Worm (Caenorhabditis elegans) whole organism, L2 larva: ENCODE results near the gene bir-2.

ENCODE experiments used
- C34F6.9 ChIP-seq: fragments of 150-350 bp; optimal IDR thresholded peaks from 2 replicates; lab custom pipeline; 2014; ENCODE audit warnings: missing biosample characterization, missing genetic modification characterization
- alr-1 ChIP-seq: fragments of 150-350 bp; optimal IDR thresholded peaks from 2 replicates; lab custom pipeline; 2014; ENCODE audit warnings: missing biosample characterization, missing genetic modification characterization
- ama-1 ChIP-seq: fragments of 150-350 bp; optimal IDR thresholded peaks from 2 replicates; lab custom pipeline; 2018; ENCODE audit warnings: inconsistent platforms
- blmp-1 ChIP-seq: sonication (generic microtip); optimal IDR thresholded peaks from 2 replicates; lab custom pipeline; 2017; ENCODE audit warnings: missing genetic modification characterization, mild to moderate bottlenecking, missing compliant biosample characterization, antibody characterized with exemption, moderate library complexity; ENCODE audit not compliant: insufficient read depth
- ceh-82 ChIP-seq: fragments of 150-350 bp; optimal IDR thresholded peaks from 2 replicates; lab custom pipeline; 2014; ENCODE audit warnings: missing biosample characterization, missing genetic modification characterization
- crh-2 ChIP-seq: sonication (generic microtip); optimal IDR thresholded peaks from 2 replicates; lab custom pipeline; 2017; ENCODE audit warnings: missing biosample characterization, missing genetic modification characterization
- egl-27 ChIP-seq: sonication (generic microtip); optimal IDR thresholded peaks from 3 replicates; lab custom pipeline; 2017; ENCODE audit warnings: missing biosample characterization, missing genetic modification reagents, missing genetic modification characterization
- elt-1 ChIP-seq: fragments of 150-350 bp; optimal IDR thresholded peaks from 2 replicates; lab custom pipeline; 2014; ENCODE audit warnings: missing biosample characterization, missing genetic modification characterization
- elt-3 ChIP-seq: sonication (generic microtip); optimal IDR thresholded peaks from 2 replicates; lab custom pipeline; 2017; ENCODE audit warnings: missing biosample characterization, missing genetic modification characterization
- gmeb-1 ChIP-seq: fragments of 150-350 bp; optimal IDR thresholded peaks from 2 replicates; lab custom pipeline; 2014; ENCODE audit warnings: missing biosample characterization, missing genetic modification characterization
- lin-13 ChIP-seq: fragments of 150-350 bp; optimal IDR thresholded peaks from 2 replicates; lab custom pipeline; 2014; ENCODE audit warnings: missing biosample characterization, missing genetic modification reagents, missing genetic modification characterization
- lin-39 ChIP-seq: fragments of 150-350 bp; optimal IDR thresholded peaks from 2 replicates; lab custom pipeline; 2014; ENCODE audit warnings: missing biosample characterization, missing genetic modification reagents, missing genetic modification characterization
- lsy-2 ChIP-seq, 2 experiments: fragments of 150-350 bp in 1 of 2; sonication (generic microtip) in 1 of 2; optimal IDR thresholded peaks; 2 replicates each; lab custom pipeline; 2014 to 2017; ENCODE audit warnings: missing biosample characterization in 2 of 2, missing genetic modification characterization in 2 of 2
- mbf-1 ChIP-seq: sonication (generic microtip); optimal IDR thresholded peaks from 2 replicates; lab custom pipeline; 2017; ENCODE audit warnings: missing biosample characterization, missing genetic modification characterization
- mdl-1 ChIP-seq, 2 experiments: fragments of 150-350 bp in 1 of 2; sonication (generic microtip) in 1 of 2; optimal IDR thresholded peaks; 2 replicates each; lab custom pipeline; 2017; ENCODE audit warnings: missing biosample characterization in 2 of 2, missing genetic modification characterization in 2 of 2
- nhr-10 ChIP-seq: sonication (generic microtip); optimal IDR thresholded peaks from 2 replicates; lab custom pipeline; 2017; ENCODE audit warnings: missing biosample characterization, missing genetic modification characterization
- nhr-11 ChIP-seq: fragments of 150-350 bp; optimal IDR thresholded peaks from 2 replicates; lab custom pipeline; 2014; ENCODE audit warnings: missing biosample characterization, missing genetic modification characterization
- nhr-12 ChIP-seq: fragments of 150-350 bp; optimal IDR thresholded peaks from 2 replicates; lab custom pipeline; 2014; ENCODE audit warnings: missing biosample characterization, missing genetic modification characterization
- nhr-21 ChIP-seq: fragments of 150-350 bp; optimal IDR thresholded peaks from 2 replicates; lab custom pipeline; 2014; ENCODE audit warnings: missing biosample characterization, missing genetic modification characterization
- nhr-23 ChIP-seq: fragments of 150-350 bp; optimal IDR thresholded peaks from 2 replicates; lab custom pipeline; 2014; ENCODE audit warnings: missing biosample characterization, missing genetic modification reagents, missing genetic modification characterization
- nhr-237 ChIP-seq: fragments of 150-350 bp; optimal IDR thresholded peaks from 2 replicates; lab custom pipeline; 2014; ENCODE audit warnings: missing biosample characterization, missing genetic modification characterization
- nhr-25 ChIP-seq: fragments of 150-350 bp; sonication (generic microtip); optimal IDR thresholded peaks from 3 replicates; lab custom pipeline; 2014; ENCODE audit warnings: missing biosample characterization, missing genetic modification characterization
- nhr-6 ChIP-seq: fragments of 150-350 bp; optimal IDR thresholded peaks from 2 replicates; lab custom pipeline; 2014; ENCODE audit warnings: missing biosample characterization, missing genetic modification characterization
- nhr-77 ChIP-seq: fragments of 150-350 bp; optimal IDR thresholded peaks from 2 replicates; lab custom pipeline; 2014; ENCODE audit warnings: missing biosample characterization, missing genetic modification characterization
- peb-1 ChIP-seq: fragments of 150-350 bp; optimal IDR thresholded peaks from 2 replicates; lab custom pipeline; 2014; ENCODE audit warnings: missing biosample characterization, missing genetic modification characterization
- sem-4 ChIP-seq: fragments of 150-350 bp; optimal IDR thresholded peaks from 2 replicates; lab custom pipeline; 2014; ENCODE audit warnings: missing biosample characterization, missing genetic modification reagents, missing genetic modification characterization
- sma-3 ChIP-seq: sonication (generic microtip); optimal IDR thresholded peaks from 2 replicates; lab custom pipeline; 2016; ENCODE audit warnings: missing genetic modification reagents, missing genetic modification characterization, missing compliant biosample characterization
- sma-9 ChIP-seq, 2 experiments: fragments of 150-350 bp in 1 of 2; sonication (generic microtip) in 1 of 2; optimal IDR thresholded peaks; 2 replicates each; lab custom pipeline; 2014 to 2016; ENCODE audit warnings: missing genetic modification characterization in 2 of 2, mild to moderate bottlenecking in 1 of 2, missing biosample characterization in 1 of 2, missing compliant biosample characterization in 1 of 2, missing genetic modification reagents in 1 of 2, moderate library complexity in 1 of 2
- snpc-4 ChIP-seq: fragments of 150-350 bp; optimal IDR thresholded peaks from 2 replicates; lab custom pipeline; 2014; ENCODE audit warnings: missing biosample characterization, missing genetic modification characterization
- unc-39 ChIP-seq: fragments of 150-350 bp; optimal IDR thresholded peaks from 2 replicates; lab custom pipeline; 2014; ENCODE audit warnings: missing biosample characterization, missing genetic modification characterization
- unc-55 ChIP-seq: fragments of 150-350 bp; sonication (generic microtip); optimal IDR thresholded peaks from 3 replicates; lab custom pipeline; 2014; ENCODE audit warnings: missing biosample characterization, missing genetic modification reagents, missing genetic modification characterization
- unc-62 ChIP-seq: fragments of 150-350 bp; optimal IDR thresholded peaks from 2 replicates; lab custom pipeline; 2014; ENCODE audit warnings: missing biosample characterization, missing genetic modification reagents, missing genetic modification characterization
- zag-1 ChIP-seq: fragments of 150-350 bp; optimal IDR thresholded peaks from 2 replicates; lab custom pipeline; 2014; ENCODE audit warnings: missing biosample characterization, missing genetic modification characterization
- ztf-11 ChIP-seq: sonication (generic microtip); optimal IDR thresholded peaks from 2 replicates; lab custom pipeline; 2017; ENCODE audit warnings: missing biosample characterization, missing genetic modification characterization
- ztf-4 ChIP-seq: fragments of 150-350 bp; optimal IDR thresholded peaks from 2 replicates; lab custom pipeline; 2014; ENCODE audit warnings: missing biosample characterization, missing genetic modification characterization

Gene bir-2

DNA sequence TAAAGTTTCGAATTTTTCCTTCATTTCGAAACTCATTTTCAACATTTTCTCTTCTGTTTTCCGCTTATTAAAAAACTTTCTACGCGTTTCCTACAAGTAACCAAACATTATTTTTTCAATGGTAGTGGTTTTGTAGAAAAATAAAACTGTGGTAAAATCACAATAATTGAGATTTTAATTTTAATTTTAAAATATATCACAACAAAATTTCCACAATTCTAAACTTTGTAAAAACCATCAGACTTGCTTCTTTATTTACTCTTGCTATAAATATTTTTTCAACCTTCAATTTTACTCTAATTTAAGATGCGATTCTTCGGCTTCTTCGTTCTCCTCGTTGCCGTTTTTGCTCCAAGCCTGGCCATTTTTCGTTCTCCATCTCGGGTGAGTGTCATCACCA is 19.3 kb downstream of the bir-2 start, which contains the start of gene F53F4.17:
Gene F53F4.17 (plus strand): TSS at position 301 of the 400 bp plus-strand sequence.
- TF ChIP-seq crh-2 (tag; lab: Kevin White, UChicago) (no peak), unc-62 (no peak), nhr-11 (tag; lab: Kevin White, UChicago) (no peak), mdl-1 (tag; optimal IDR thresholded peaks at IDR 0.05; lab: Kevin White, UChicago) (no peak), nhr-6 (tag; lab: Kevin White, UChicago) (no peak), zag-1 (tag; lab: Kevin White, UChicago) (no peak), alr-1 (tag; lab: Kevin White, UChicago) (no peak), nhr-23 (no peak), gmeb-1 (tag; lab: Kevin White, UChicago) (no peak), peb-1 (tag; lab: Kevin White, UChicago) (no peak), elt-1 (tag; lab: Kevin White, UChicago) (no peak), ztf-11 (tag; lab: Kevin White, UChicago) (no peak), ama-1 (lab: Kevin White, UChicago) (no peak), nhr-25 (no peak), sma-3 (GFP tag; lab: Kevin White, UChicago) (no peak), nhr-21 (no peak), nhr-10 (tag; lab: Kevin White, UChicago) (no peak), lin-39 (tag; lab: Kevin White, UChicago) (no peak), nhr-12 (tag; lab: Kevin White, UChicago) (no peak)

ce11 chrV:13589494-13590176 is 21.0 kb downstream of the bir-2 start, which contains the start of the genes F53F4.2 and F53F4.18:
Gene F53F4.2 (minus strand): TSS chrV:13589594.
Gene F53F4.18 (plus strand): TSS chrV:13590126.
- no peak for TF ChIP-seq lin-39 (tag; lab: Kevin White, UChicago)
- TF ChIP-seq ama-1 (lab: Kevin White, UChicago): no peak
- no peak for TF ChIP-seq C34F6.9
- no peak for TF ChIP-seq elt-3
- TF ChIP-seq nhr-23: no peak
- no peak for TF ChIP-seq gmeb-1 (tag; lab: Kevin White, UChicago)
- TF ChIP-seq nhr-77 (tag; lab: Kevin White, UChicago): no peak
- TF ChIP-seq sma-3 (GFP tag; lab: Kevin White, UChicago): no peak
- TF ChIP-seq blmp-1 (tag; lab: Kevin White, UChicago): no peak
- no peak for TF ChIP-seq nhr-237
- TF ChIP-seq peb-1 (tag; lab: Kevin White, UChicago): no peak
- no peak for TF ChIP-seq unc-39 (tag; lab: Kevin White, UChicago)
- TF ChIP-seq ceh-82 (tag; lab: Kevin White, UChicago): no peak
- TF ChIP-seq egl-27: no peak

DNA sequence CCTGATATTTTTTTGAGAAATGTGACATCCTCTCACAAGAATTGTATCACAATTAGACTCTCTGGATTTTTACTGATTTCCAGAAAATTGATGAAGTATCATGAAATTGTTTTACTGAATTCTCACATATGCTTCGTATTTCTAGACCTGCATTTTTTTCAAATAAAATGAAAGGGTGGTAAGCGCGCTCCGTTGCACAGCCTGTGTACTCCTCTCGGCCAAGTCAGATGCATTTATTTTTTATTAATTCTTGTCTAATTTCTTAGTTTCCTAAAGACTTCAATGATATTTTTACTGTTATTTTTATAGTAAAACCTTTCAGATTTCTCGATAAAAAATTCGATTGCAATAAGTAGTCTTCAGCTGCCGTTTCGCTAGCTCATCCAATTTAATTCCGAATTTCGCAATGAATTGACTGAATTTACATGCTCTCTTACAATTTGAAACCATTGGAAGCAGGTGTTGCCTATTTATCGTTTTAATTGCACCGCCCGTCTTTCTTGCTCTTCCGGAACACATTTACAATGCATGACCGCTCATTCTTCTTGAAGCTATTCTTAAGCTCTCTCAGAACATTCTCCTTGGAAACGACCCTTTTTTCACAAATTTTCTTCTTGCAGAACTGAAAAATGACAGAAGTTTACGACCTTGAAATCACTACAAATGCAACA is 23.0 kb downstream of the bir-2 start, which contains the start of gene tbcb-1:
Gene tbcb-1 (plus strand): TSS at position 621 of the 671 bp plus-strand sequence.
- peak; percentile 35 for TF ChIP-seq gmeb-1 (tag; lab: Kevin White, UChicago)
- TF ChIP-seq nhr-10 (tag; lab: Kevin White, UChicago): no peak
- no peak for TF ChIP-seq elt-1 (tag; lab: Kevin White, UChicago)
- peak; percentile 35 for TF ChIP-seq nhr-25
- TF ChIP-seq nhr-21: no peak
- TF ChIP-seq unc-55 (GFP tag; lab: Kevin White, UChicago): no peak
- peak; percentile 31 for TF ChIP-seq sma-9 (GFP tag; optimal IDR thresholded peaks at IDR 0.05; lab: Kevin White, UChicago)
- TF ChIP-seq sma-9 (tag; optimal IDR thresholded peaks at IDR 0.05; lab: Kevin White, UChicago): no peak
- TF ChIP-seq unc-39 (tag; lab: Kevin White, UChicago): no peak
- no peak for TF ChIP-seq alr-1 (tag; lab: Kevin White, UChicago)
- peak in 1 of 2 experiments; percentile 55 for TF ChIP-seq lsy-2 (tag; optimal IDR thresholded peaks at IDR 0.05; lab: Kevin White, UChicago)
- no peak for TF ChIP-seq mbf-1 (tag; lab: Kevin White, UChicago)
- TF ChIP-seq mdl-1 (tag; optimal IDR thresholded peaks at IDR 0.05; lab: Kevin White, UChicago): no peak
- no peak for TF ChIP-seq ztf-11 (tag; lab: Kevin White, UChicago)
- TF ChIP-seq sma-3 (GFP tag; lab: Kevin White, UChicago): peak; percentile 8
- peak; percentile 49 for TF ChIP-seq C34F6.9
- no peak for TF ChIP-seq ztf-4
- TF ChIP-seq snpc-4 (tag; lab: Kevin White, UChicago): no peak
- TF ChIP-seq ama-1 (lab: Kevin White, UChicago): no peak
- TF ChIP-seq sem-4: no peak
- TF ChIP-seq lin-39 (tag; lab: Kevin White, UChicago): no peak
- no peak for TF ChIP-seq ceh-82 (tag; lab: Kevin White, UChicago)
- no peak for TF ChIP-seq lin-13 (GFP tag; lab: Kevin White, UChicago)
